Worm (Caenorhabditis elegans) whole organism, young adult: Measurements from ENCODE around the gene K09F6.7.

Experiments
- B0035.1 ChIP-seq: sonication (generic microtip); optimal IDR thresholded peaks from 2 replicates; lab custom pipeline; 2016; ENCODE audit warnings: missing genetic modification characterization, mild to moderate bottlenecking, missing compliant biosample characterization, missing genotype, missing genetic modification reagents
- F37B4.10 ChIP-seq: fragments of 200-800 bp; sonication (Bioruptor generic); IDR thresholded peaks from 2 replicates; pipeline ENCODE4 v1.3.6; 2022; ENCODE audit warnings: missing genetic modification characterization, missing compliant biosample characterization
- F39B2.1 ChIP-seq: fragments of 200-800 bp; sonication (Bioruptor generic); IDR thresholded peaks from 2 replicates; pipeline ENCODE4 v1.3.6; 2022; ENCODE audit warnings: missing genetic modification reagents, missing genetic modification characterization, missing compliant biosample characterization
- F57A8.1 ChIP-seq: fragments of 200-800 bp; sonication (Bioruptor generic); optimal IDR thresholded peaks from 2 replicates; lab custom pipeline; 2018; ENCODE audit warnings: mild to moderate bottlenecking, missing genetic modification characterization, moderate library complexity, missing compliant biosample characterization
- K11D2.4 ChIP-seq: fragments of 200-800 bp; sonication (Bioruptor generic); IDR thresholded peaks from 2 replicates; pipeline ENCODE4 v1.3.6; 2022; ENCODE audit warnings: missing genetic modification reagents, missing genetic modification characterization, missing compliant biosample characterization
- K12H6.12 ChIP-seq: fragments of 200-800 bp; sonication (Bioruptor generic); optimal IDR thresholded peaks from 2 replicates; lab custom pipeline; 2018; ENCODE audit warnings: mild to moderate bottlenecking, missing genetic modification characterization, missing compliant biosample characterization
- T07F8.4 ChIP-seq: sonication (generic microtip); optimal IDR thresholded peaks from 2 replicates; lab custom pipeline; 2016; ENCODE audit warnings: mild to moderate bottlenecking, missing genetic modification characterization, moderate library complexity, missing compliant biosample characterization
- aptf-2 ChIP-seq: fragments of 200-800 bp; sonication (Bioruptor generic); conservative IDR thresholded peaks from 2 replicates; pipeline ENCODE4 v1.3.6; 2022; ENCODE audit warnings: missing genetic modification reagents, missing genetic modification characterization, missing compliant biosample characterization
- aptf-3 ChIP-seq: fragments of 200-800 bp; sonication (Bioruptor generic); IDR thresholded peaks from 2 replicates; pipeline ENCODE4 v1.3.6; 2022; ENCODE audit warnings: missing genetic modification characterization, missing compliant biosample characterization
- atf-7 ChIP-seq: sonication (generic microtip); optimal IDR thresholded peaks from 2 replicates; lab custom pipeline; 2017; ENCODE audit warnings: mild to moderate bottlenecking, missing genetic modification characterization, missing compliant biosample characterization
- bed-1 ChIP-seq: fragments of 200-800 bp; sonication (Bioruptor generic); IDR thresholded peaks from 2 replicates; pipeline ENCODE4 v1.3.6; 2022; ENCODE audit warnings: missing genetic modification reagents, missing genetic modification characterization, missing compliant biosample characterization
- cebp-1 ChIP-seq, 2 experiments: fragments of 200-800 bp in 1 of 2; sonication (Bioruptor generic) in 1 of 2; sonication (generic microtip) in 1 of 2; IDR thresholded peaks in 1 of 2; optimal IDR thresholded peaks in 1 of 2; 2 replicates each; pipeline versions ENCODE4 v1.3.6 to Lab custom; 2017 to 2022; ENCODE audit warnings: missing compliant biosample characterization in 2 of 2, missing genetic modification characterization in 2 of 2, mild to moderate bottlenecking in 1 of 2, missing genetic modification reagents in 1 of 2, moderate library complexity in 1 of 2
- dpff-1 ChIP-seq: sonication (generic microtip); optimal IDR thresholded peaks from 2 replicates; lab custom pipeline; 2017; ENCODE audit warnings: mild to moderate bottlenecking, missing genetic modification characterization, missing compliant biosample characterization
- efl-1 ChIP-seq: fragments of 150-350 bp; optimal IDR thresholded peaks from 2 replicates; lab custom pipeline; 2014; ENCODE audit warnings: missing biosample characterization, missing genetic modification reagents, missing genetic modification characterization
- egrh-3 ChIP-seq: fragments of 200-800 bp; sonication (Bioruptor generic); IDR thresholded peaks from 2 replicates; pipeline ENCODE4 v1.3.6; 2022; ENCODE audit warnings: missing genetic modification reagents, missing genetic modification characterization, missing compliant biosample characterization
- hlh-12 ChIP-seq: sonication (generic microtip); optimal IDR thresholded peaks from 2 replicates; lab custom pipeline; 2016; ENCODE audit warnings: missing genetic modification characterization, missing compliant biosample characterization
- hlh-26 ChIP-seq: fragments of 200-800 bp; sonication (Bioruptor generic); conservative IDR thresholded peaks from 2 replicates; pipeline ENCODE4 v1.3.6; 2022; ENCODE audit warnings: missing genetic modification reagents, missing genetic modification characterization, missing compliant biosample characterization
- hmg-1.2 ChIP-seq: fragments of 200-800 bp; sonication (Bioruptor generic); IDR thresholded peaks from 2 replicates; pipeline ENCODE4 v1.3.6; 2022; ENCODE audit warnings: missing genetic modification reagents, missing genetic modification characterization, missing compliant biosample characterization
- hrde-1 ChIP-seq: sonication (generic microtip); optimal IDR thresholded peaks from 2 replicates; lab custom pipeline; 2016; ENCODE audit warnings: missing genetic modification characterization, mild to moderate bottlenecking, missing compliant biosample characterization, moderate library complexity, missing genotype, missing genetic modification reagents, borderline replicate concordance
- let-526 ChIP-seq: fragments of 200-800 bp; sonication (Bioruptor generic); IDR thresholded peaks from 2 replicates; pipeline ENCODE4 v1.3.6; 2022; ENCODE audit warnings: missing genetic modification reagents, missing genetic modification characterization, missing compliant biosample characterization
- let-607 ChIP-seq, 2 experiments: fragments of 200-800 bp in 1 of 2; sonication (Bioruptor generic) in 1 of 2; sonication (generic microtip) in 1 of 2; optimal IDR thresholded peaks; 2 replicates each; lab custom pipeline; 2016 to 2018; ENCODE audit warnings: mild to moderate bottlenecking in 2 of 2, missing compliant biosample characterization in 2 of 2, missing genetic modification characterization in 2 of 2, moderate library complexity in 2 of 2, missing genotype in 1 of 2
- lsl-1 ChIP-seq: fragments of 200-800 bp; sonication (Bioruptor generic); optimal IDR thresholded peaks from 2 replicates; lab custom pipeline; 2018; ENCODE audit warnings: mild to moderate bottlenecking, missing genetic modification characterization, moderate library complexity, missing compliant biosample characterization
- madf-10 ChIP-seq: sonication (generic microtip); optimal IDR thresholded peaks from 2 replicates; lab custom pipeline; 2016; ENCODE audit warnings: mild to moderate bottlenecking, missing genetic modification characterization, missing compliant biosample characterization
- madf-6 ChIP-seq: fragments of 200-800 bp; sonication (Bioruptor generic); IDR thresholded peaks from 2 replicates; pipeline ENCODE4 v1.3.6; 2022; ENCODE audit warnings: missing genetic modification reagents, missing genetic modification characterization, missing compliant biosample characterization
- madf-8 ChIP-seq: fragments of 200-800 bp; sonication (Bioruptor generic); conservative IDR thresholded peaks from 2 replicates; pipeline ENCODE4 v1.3.6; 2022; ENCODE audit warnings: missing genetic modification reagents, missing genetic modification characterization, missing compliant biosample characterization
- mcd-1 ChIP-seq: fragments of 200-800 bp; sonication (Bioruptor generic); IDR thresholded peaks from 2 replicates; pipeline ENCODE4 v1.3.6; 2022; ENCODE audit warnings: missing genetic modification reagents, missing genetic modification characterization, missing compliant biosample characterization
- nhr-80 ChIP-seq: sonication (generic microtip); optimal IDR thresholded peaks from 2 replicates; lab custom pipeline; 2016; ENCODE audit warnings: missing genetic modification characterization, missing compliant biosample characterization
- pbrm-1 ChIP-seq: fragments of 200-800 bp; sonication (Bioruptor generic); IDR thresholded peaks from 2 replicates; pipeline ENCODE4 v1.3.6; 2022; ENCODE audit warnings: missing genetic modification reagents, missing genetic modification characterization, missing compliant biosample characterization
- sdz-38 ChIP-seq: sonication (generic microtip); optimal IDR thresholded peaks from 2 replicates; lab custom pipeline; 2016; ENCODE audit warnings: missing genotype, missing genetic modification characterization, missing compliant biosample characterization
- sea-2 ChIP-seq: fragments of 200-800 bp; sonication (Bioruptor generic); IDR thresholded peaks from 2 replicates; pipeline ENCODE4 v1.3.6; 2022; ENCODE audit warnings: missing genetic modification characterization, missing compliant biosample characterization
- unc-62 ChIP-seq: fragments of 150-350 bp; optimal IDR thresholded peaks from 2 replicates; lab custom pipeline; 2014; ENCODE audit warnings: missing biosample characterization, missing genetic modification reagents, missing genetic modification characterization
- zim-3 ChIP-seq: sonication (generic microtip); optimal IDR thresholded peaks from 2 replicates; lab custom pipeline; 2017; ENCODE audit warnings: mild to moderate bottlenecking, missing genetic modification characterization, moderate library complexity, missing compliant biosample characterization
- ztf-3 ChIP-seq: fragments of 200-800 bp; sonication (Bioruptor generic); optimal IDR thresholded peaks from 2 replicates; lab custom pipeline; 2018; ENCODE audit warnings: mild to moderate bottlenecking, missing genetic modification characterization, missing compliant biosample characterization

K09F6.7 gene

ce11 chrII:2292027-2292426 is at the start of gene K09F6.7:
Gene K09F6.7 (minus strand): TSS chrII:2292127.
- TF ChIP-seq aptf-2 (GFP tag; lab: Robert Waterston, UW) = no peak
- no peak for TF ChIP-seq lsl-1 (GFP tag; lab: Kevin White, UChicago)
- no peak for TF ChIP-seq hmg-1.2

- TF ChIP-seq madf-10 (tag; lab: Kevin White, UChicago) (no peak), hmg-1.2 (no peak), dpff-1 (tag; lab: Kevin White, UChicago) (no peak), madf-6 (GFP tag; lab: Robert Waterston, UW) (no peak), sea-2 (GFP tag; lab: Robert Waterston, UW) (no peak), aptf-3 (no peak), efl-1 (no peak), pbrm-1 (GFP tag; lab: Robert Waterston, UW) (no peak), ztf-3 (GFP tag; lab: Kevin White, UChicago) (no peak), hrde-1 (tag; lab: Kevin White, UChicago) (no peak), hlh-26 (GFP tag; lab: Robert Waterston, UW) (no peak), let-526 (GFP tag; lab: Robert Waterston, UW) (no peak), bed-1 (GFP tag; lab: Robert Waterston, UW) (no peak)
- TF ChIP-seq, all 124 proteins: peak for 0
Observed at ce11 chrII:2341515-2341914, 49.6 kb upstream of the K09F6.7 start, which contains the start of gene enri-1. Gene enri-1 (minus strand): TSS chrII:2341615.

ce11 chrII:2340974-2341373 is 49.0 kb upstream of the K09F6.7 start:
- TF ChIP-seq hmg-1.2 (peak; percentile 47; the same call in 1 of the 2 replicates), B0035.1 (tag; lab: Kevin White, UChicago) (no peak)
- TF ChIP-seq, all 124 proteins: peak for 1

- TF ChIP-seq let-526 (GFP tag; lab: Robert Waterston, UW) (no peak), sdz-38 (tag; lab: Kevin White, UChicago) (no peak), madf-8 (GFP tag; lab: Robert Waterston, UW) (no peak), sea-2 (GFP tag; lab: Robert Waterston, UW) (no peak), zim-3 (tag; lab: Kevin White, UChicago) (no peak), T07F8.4 (tag; lab: Kevin White, UChicago) (no peak), F37B4.10 (GFP tag; lab: Robert Waterston, UW) (no peak), lsl-1 (GFP tag; lab: Kevin White, UChicago) (no peak), mcd-1 (GFP tag; lab: Robert Waterston, UW) (no peak), hrde-1 (tag; lab: Kevin White, UChicago) (no peak), let-607 (tag; optimal IDR thresholded peaks at IDR 0.05; lab: Kevin White, UChicago) (no peak), F39B2.1 (GFP tag; lab: Robert Waterston, UW) (no peak), ztf-3 (GFP tag; lab: Kevin White, UChicago) (no peak), hlh-12 (tag; lab: Kevin White, UChicago) (no peak), egrh-3 (GFP tag; lab: Robert Waterston, UW) (no peak), F57A8.1 (GFP tag; lab: Kevin White, UChicago) (no peak), aptf-2 (GFP tag; lab: Robert Waterston, UW) (no peak), K12H6.12 (tag; lab: Kevin White, UChicago) (no peak), K11D2.4 (GFP tag; lab: Robert Waterston, UW) (no peak)
Observed at ce11 chrII:2336177-2336576, 44.2 kb upstream of the K09F6.7 start.

ce11 chrII:2335572-2335971 is 43.6 kb upstream of the K09F6.7 start, which contains the start of gene F43C11.7:
Gene F43C11.7 (plus strand): TSS chrII:2335897.
- TF ChIP-seq atf-7 (tag; lab: Kevin White, UChicago) (peak; percentile 87), nhr-80 (tag; lab: Kevin White, UChicago) (peak; percentile 84), unc-62 (GFP tag; lab: Kevin White, UChicago) (peak; percentile 37), zim-3 (tag; lab: Kevin White, UChicago) (no peak), cebp-1 (GFP tag; IDR thresholded peaks at IDR 0.05; lab: Robert Waterston, UW) (no peak), cebp-1 (tag; optimal IDR thresholded peaks at IDR 0.05; lab: Kevin White, UChicago) (peak; percentile 27)
- TF ChIP-seq, all 124 proteins: peak for 4
